Worm (Caenorhabditis elegans) whole organism, early embryonic: Measurements from ENCODE around the gene T05A8.2.
"Not testable (repeated sequence)": the region's sequence is repeated elsewhere in the genome, so short reads cannot be mapped to it uniquely, and the experiment has no call there.

ENCODE experiments used
- aly-1 ChIP-seq: sonication (generic microtip); optimal IDR thresholded peaks from 2 replicates; lab custom pipeline; 2016; ENCODE audit warnings: missing genetic modification characterization, missing compliant biosample characterization
- hmbx-1 ChIP-seq: sonication (generic microtip); optimal IDR thresholded peaks from 2 replicates; lab custom pipeline; 2016; ENCODE audit warnings: mild to moderate bottlenecking, missing genetic modification characterization, missing compliant biosample characterization
- pes-1 ChIP-seq: fragments of 200-800 bp; sonication (Bioruptor generic); IDR thresholded peaks from 2 replicates; pipeline ENCODE4 v1.3.6; 2022; ENCODE audit warnings: missing genetic modification reagents, missing genetic modification characterization, missing compliant biosample characterization
- scrt-1 ChIP-seq: fragments of 200-800 bp; sonication (Bioruptor generic); IDR thresholded peaks from 2 replicates; pipeline ENCODE4 v1.3.6; 2022; ENCODE audit warnings: missing genetic modification characterization, missing compliant biosample characterization
- sea-1 ChIP-seq: fragments of 200-800 bp; sonication (Bioruptor generic); conservative IDR thresholded peaks from 2 replicates; pipeline ENCODE4 v1.3.6; 2022; ENCODE audit warnings: missing genetic modification characterization, missing compliant biosample characterization
- tbx-11 ChIP-seq: fragments of 200-800 bp; sonication (Bioruptor generic); IDR thresholded peaks from 2 replicates; pipeline ENCODE4 v1.3.6; 2022; ENCODE audit warnings: missing genetic modification characterization, missing compliant biosample characterization

T05A8.2 gene

DNA sequence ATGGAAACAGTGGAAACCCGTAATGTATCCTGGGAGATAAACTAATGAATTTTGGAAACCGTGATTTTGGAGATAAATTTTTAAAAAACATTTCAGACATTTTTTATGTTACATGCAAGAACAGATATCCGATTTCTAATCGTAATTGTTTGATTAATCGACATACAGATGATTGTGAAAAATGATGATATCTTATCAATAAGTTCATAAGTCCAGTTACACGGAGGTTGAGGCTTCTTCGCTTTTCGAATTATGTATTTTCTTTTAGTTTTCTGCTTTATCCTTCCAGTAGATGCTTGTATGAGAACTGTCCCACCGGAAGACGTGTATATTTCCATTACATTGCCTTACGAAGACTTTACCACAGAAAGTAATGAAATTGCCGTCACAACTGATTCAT lies 45.2 kb downstream of the T05A8.2 start, which contains the start of gene F22E5.22:
Gene F22E5.22, plus strand, starts transcription at position 301 of the 400 bp plus-strand sequence.
- TF ChIP-seq sea-1, result no peak
- TF ChIP-seq hmbx-1 (tag; lab: Kevin White, UChicago), result no peak
- TF ChIP-seq tbx-11 (GFP tag; lab: Robert Waterston, UW), result no peak

DNA sequence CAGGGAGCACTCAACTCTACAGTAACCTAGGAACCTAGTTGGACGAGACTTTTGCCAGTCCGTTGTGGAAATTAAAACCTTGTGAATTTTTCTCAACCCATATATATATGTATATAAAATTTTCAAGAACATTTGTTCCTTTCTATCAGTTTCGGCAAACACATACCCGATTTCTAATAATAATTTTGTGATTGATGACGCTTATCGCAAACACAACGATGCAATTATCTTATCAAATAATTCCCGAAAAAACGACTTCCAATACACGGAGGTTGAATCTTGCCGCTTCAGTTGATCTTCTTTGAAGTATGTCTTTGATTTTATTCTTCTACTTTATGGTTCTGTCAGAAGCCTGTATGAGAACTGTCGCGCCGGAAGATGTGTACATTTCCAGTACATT lies 45.7 kb downstream of the T05A8.2 start, which contains the start of gene F22E5.2:
Gene F22E5.2, plus strand, starts transcription at position 301 of the 400 bp plus-strand sequence.
- TF ChIP-seq scrt-1 (GFP tag; lab: Robert Waterston, UW); aly-1 (tag; lab: Kevin White, UChicago); pes-1 (GFP tag; lab: Robert Waterston, UW): not testable (repeated sequence)
